Worm (Caenorhabditis elegans) whole organism, L1 larva: ENCODE data around the gene W08E12.5.
A peak's percentile ranks its signal among the peaks of the same experiment; 100 is the strongest.

Source experiments
- C04F5.9 ChIP-seq: sonication (generic microtip); optimal IDR thresholded peaks from 2 replicates; lab custom pipeline; 2016; ENCODE audit warnings: missing genetic modification characterization, missing compliant biosample characterization
- C34B4.2 ChIP-seq: sonication (generic microtip); optimal IDR thresholded peaks from 2 replicates; lab custom pipeline; 2017; ENCODE audit warnings: mild to moderate bottlenecking, missing genetic modification characterization, missing compliant biosample characterization
- Y116A8C.19 ChIP-seq: sonication (generic microtip); optimal IDR thresholded peaks from 2 replicates; lab custom pipeline; 2016; ENCODE audit warnings: missing compliant biosample characterization, missing genetic modification characterization, borderline replicate concordance
- aha-1 ChIP-seq: fragments of 150-350 bp; optimal IDR thresholded peaks from 2 replicates; lab custom pipeline; 2014; ENCODE audit warnings: missing biosample characterization, missing genetic modification characterization
- alr-1 ChIP-seq: fragments of 200-800 bp; sonication (Bioruptor generic); optimal IDR thresholded peaks from 2 replicates; lab custom pipeline; 2018; ENCODE audit warnings: borderline replicate concordance, mild to moderate bottlenecking, missing genetic modification characterization, missing compliant biosample characterization
- aly-2 ChIP-seq: fragments of 150-350 bp; optimal IDR thresholded peaks from 2 replicates; lab custom pipeline; 2014; ENCODE audit warnings: missing biosample characterization, missing genetic modification characterization
- ama-1 ChIP-seq: fragments of 150-350 bp; optimal IDR thresholded peaks from 2 replicates; lab custom pipeline; 2014
- blmp-1 ChIP-seq: fragments of 150-350 bp; optimal IDR thresholded peaks from 2 replicates; lab custom pipeline; 2014; ENCODE audit warnings: missing biosample characterization, missing genetic modification characterization
- ceh-63 ChIP-seq: fragments of 200-800 bp; sonication (Bioruptor generic); optimal IDR thresholded peaks from 2 replicates; lab custom pipeline; 2018; ENCODE audit warnings: mild to moderate bottlenecking, missing genetic modification characterization, missing compliant biosample characterization
- ceh-8 ChIP-seq: fragments of 200-800 bp; sonication (Bioruptor generic); optimal IDR thresholded peaks from 2 replicates; lab custom pipeline; 2018; ENCODE audit warnings: mild to moderate bottlenecking, missing genetic modification characterization, moderate library complexity, missing compliant biosample characterization
- ceh-82 ChIP-seq, 3 experiments: fragments of 150-350 bp in 1 of 3; sonication (generic microtip) in 2 of 3; optimal IDR thresholded peaks; 2 replicates each; lab custom pipeline; 2014 to 2017; ENCODE audit warnings: missing biosample characterization in 3 of 3, missing genetic modification characterization in 3 of 3
- ceh-88 ChIP-seq: fragments of 200-800 bp; sonication (Bioruptor generic); IDR thresholded peaks from 2 replicates; pipeline ENCODE4 v1.3.6; 2022; ENCODE audit warnings: missing genetic modification characterization, missing compliant biosample characterization
- ces-1 ChIP-seq: fragments of 150-350 bp; optimal IDR thresholded peaks from 2 replicates; lab custom pipeline; 2014; ENCODE audit warnings: missing biosample characterization, missing genetic modification reagents, missing genetic modification characterization
- dsc-1 ChIP-seq: sonication (generic microtip); optimal IDR thresholded peaks from 2 replicates; lab custom pipeline; 2016; ENCODE audit warnings: mild to moderate bottlenecking, missing genetic modification characterization, missing compliant biosample characterization
- efl-1 ChIP-seq, 4 experiments: fragments of 150-350 bp; optimal IDR thresholded peaks in 3 of 4; peaks in 1 of 4; 1 replicate in 1 of 4; 2 replicates in 3 of 4; lab custom pipeline; 2014; ENCODE audit warnings: missing biosample characterization in 2 of 4, missing genetic modification characterization in 2 of 4, missing genetic modification reagents in 2 of 4
- efl-3 ChIP-seq: fragments of 200-800 bp; sonication (Bioruptor generic); optimal IDR thresholded peaks from 2 replicates; lab custom pipeline; 2018; ENCODE audit warnings: mild to moderate bottlenecking, missing genetic modification characterization, missing compliant biosample characterization
- egl-13 ChIP-seq: sonication (generic microtip); optimal IDR thresholded peaks from 2 replicates; lab custom pipeline; 2016; ENCODE audit warnings: missing genotype, missing genetic modification reagents, missing genetic modification characterization, missing compliant biosample characterization
- egl-27 ChIP-seq, 2 experiments: fragments of 150-350 bp in 1 of 2; sonication (generic microtip); optimal IDR thresholded peaks; 3 replicates each; lab custom pipeline; 2017 to 2018; ENCODE audit warnings: missing biosample characterization in 2 of 2, missing genetic modification characterization in 2 of 2, missing genetic modification reagents in 2 of 2
- elt-2 ChIP-seq: sonication (generic microtip); optimal IDR thresholded peaks from 2 replicates; lab custom pipeline; 2016; ENCODE audit warnings: missing genetic modification characterization, mild to moderate bottlenecking, inconsistent platforms, missing compliant biosample characterization, missing genetic modification reagents
- ets-5 ChIP-seq: fragments of 200-800 bp; sonication (Bioruptor generic); IDR thresholded peaks from 2 replicates; pipeline ENCODE4 v1.3.6; 2022; ENCODE audit warnings: missing genetic modification characterization, missing compliant biosample characterization
- fkh-10 ChIP-seq: sonication (generic microtip); optimal IDR thresholded peaks from 2 replicates; lab custom pipeline; 2017; ENCODE audit warnings: missing biosample characterization, missing genetic modification reagents, missing genetic modification characterization
- fos-1 ChIP-seq: fragments of 150-350 bp; optimal IDR thresholded peaks from 2 replicates; lab custom pipeline; 2014; ENCODE audit warnings: missing biosample characterization, missing genetic modification characterization
- grh-1 ChIP-seq: fragments of 200-800 bp; sonication (Bioruptor generic); IDR thresholded peaks from 2 replicates; pipeline ENCODE4 v1.3.6; 2022; ENCODE audit warnings: missing genetic modification reagents, missing genetic modification characterization, missing compliant biosample characterization
- hlh-17 ChIP-seq: fragments of 200-800 bp; sonication (Bioruptor generic); optimal IDR thresholded peaks from 2 replicates; lab custom pipeline; 2018; ENCODE audit warnings: missing genetic modification characterization, mild to moderate bottlenecking, missing compliant biosample characterization, moderate library complexity, borderline replicate concordance
- hlh-4 ChIP-seq: sonication (generic microtip); optimal IDR thresholded peaks from 2 replicates; lab custom pipeline; 2016; ENCODE audit warnings: mild to moderate bottlenecking, missing genetic modification characterization, missing compliant biosample characterization
- irx-1 ChIP-seq: sonication (generic microtip); optimal IDR thresholded peaks from 2 replicates; lab custom pipeline; 2016; ENCODE audit warnings: missing genetic modification characterization, missing compliant biosample characterization
- lin-13 ChIP-seq: fragments of 150-350 bp; optimal IDR thresholded peaks from 2 replicates; lab custom pipeline; 2014; ENCODE audit warnings: missing biosample characterization, missing genetic modification reagents, missing genetic modification characterization
- lin-15B ChIP-seq: fragments of 150-350 bp; sonication (generic microtip); optimal IDR thresholded peaks from 3 replicates; lab custom pipeline; 2014; ENCODE audit warnings: missing biosample characterization, missing genetic modification characterization
- lin-35 ChIP-seq, 2 experiments: fragments of 150-350 bp; optimal IDR thresholded peaks; 2 replicates each; lab custom pipeline; 2014; ENCODE audit warnings: missing biosample characterization in 2 of 2, missing genetic modification characterization in 2 of 2, missing genetic modification reagents in 2 of 2
- lir-3 ChIP-seq: sonication (generic microtip); optimal IDR thresholded peaks from 2 replicates; lab custom pipeline; 2016; ENCODE audit warnings: mild to moderate bottlenecking, missing genetic modification characterization, moderate library complexity, missing compliant biosample characterization; ENCODE audit not compliant: poor library complexity
- mab-9 ChIP-seq: fragments of 200-800 bp; sonication (Bioruptor generic); IDR thresholded peaks from 2 replicates; pipeline ENCODE4 v1.3.6; 2022; ENCODE audit warnings: missing genetic modification reagents, missing genetic modification characterization, missing compliant biosample characterization
- mdl-1 ChIP-seq, 2 experiments: fragments of 150-350 bp; optimal IDR thresholded peaks; 2 replicates each; lab custom pipeline; 2014 to 2017; ENCODE audit warnings: missing biosample characterization in 2 of 2, missing genetic modification characterization in 2 of 2, inconsistent platforms in 1 of 2
- mef-2 ChIP-seq: fragments of 150-350 bp; optimal IDR thresholded peaks from 2 replicates; lab custom pipeline; 2014; ENCODE audit warnings: missing biosample characterization, missing genetic modification characterization
- nhr-20 ChIP-seq: sonication (generic microtip); optimal IDR thresholded peaks from 2 replicates; lab custom pipeline; 2016; ENCODE audit warnings: mild to moderate bottlenecking, missing genetic modification characterization, missing compliant biosample characterization
- nhr-47 ChIP-seq: sonication (generic microtip); optimal IDR thresholded peaks from 2 replicates; lab custom pipeline; 2016; ENCODE audit warnings: mild to moderate bottlenecking, missing genetic modification characterization, moderate library complexity, missing compliant biosample characterization
- nhr-76 ChIP-seq: sonication (generic microtip); optimal IDR thresholded peaks from 2 replicates; lab custom pipeline; 2017; ENCODE audit warnings: missing biosample characterization, missing genetic modification characterization
- nhr-84 ChIP-seq: sonication (generic microtip); optimal IDR thresholded peaks from 2 replicates; lab custom pipeline; 2017; ENCODE audit warnings: missing biosample characterization, missing genetic modification characterization
- nhr-85 ChIP-seq: sonication (generic microtip); peaks from one replicate; lab custom pipeline; 2016; ENCODE audit warnings: missing genetic modification characterization, inconsistent platforms, missing compliant biosample characterization
- nhr-90 ChIP-seq: sonication (generic microtip); optimal IDR thresholded peaks from 2 replicates; lab custom pipeline; 2016; ENCODE audit warnings: mild to moderate bottlenecking, missing genetic modification characterization, missing compliant biosample characterization; ENCODE audit not compliant: poor library complexity
- pqm-1 ChIP-seq: sonication (generic microtip); optimal IDR thresholded peaks from 3 replicates; lab custom pipeline; 2017; ENCODE audit warnings: missing biosample characterization, missing genetic modification characterization
- rnt-1 ChIP-seq: sonication (generic microtip); optimal IDR thresholded peaks from 2 replicates; lab custom pipeline; 2016; ENCODE audit warnings: mild to moderate bottlenecking, missing genetic modification characterization, moderate library complexity, missing compliant biosample characterization
- snpc-4 ChIP-seq: fragments of 150-350 bp; optimal IDR thresholded peaks from 2 replicates; lab custom pipeline; 2014; ENCODE audit warnings: missing biosample characterization, missing genetic modification characterization
- sup-37 ChIP-seq: fragments of 200-800 bp; sonication (Bioruptor generic); optimal IDR thresholded peaks from 2 replicates; lab custom pipeline; 2018; ENCODE audit warnings: mild to moderate bottlenecking, missing genetic modification characterization, missing compliant biosample characterization
- tbx-2 ChIP-seq: sonication (generic microtip); optimal IDR thresholded peaks from 2 replicates; lab custom pipeline; 2016; ENCODE audit warnings: missing genetic modification characterization, missing compliant biosample characterization
- tlp-1 ChIP-seq: fragments of 150-350 bp; optimal IDR thresholded peaks from 2 replicates; lab custom pipeline; 2014; ENCODE audit warnings: missing biosample characterization, missing genetic modification characterization
- unc-98 ChIP-seq: fragments of 200-800 bp; sonication (Bioruptor generic); IDR thresholded peaks from 2 replicates; pipeline ENCODE4 v1.3.6; 2022; ENCODE audit warnings: missing genetic modification characterization, missing compliant biosample characterization
- vab-15 ChIP-seq: sonication (generic microtip); optimal IDR thresholded peaks from 2 replicates; lab custom pipeline; 2017; ENCODE audit warnings: missing genotype, mild to moderate bottlenecking, missing genetic modification characterization, missing compliant biosample characterization
- xbp-1 ChIP-seq: sonication (generic microtip); optimal IDR thresholded peaks from 2 replicates; lab custom pipeline; 2016; ENCODE audit warnings: missing genetic modification characterization, missing compliant biosample characterization
- zip-4 ChIP-seq: fragments of 200-800 bp; sonication (Bioruptor generic); optimal IDR thresholded peaks from 2 replicates; lab custom pipeline; 2018; ENCODE audit warnings: mild to moderate bottlenecking, missing genetic modification characterization, moderate library complexity, missing compliant biosample characterization
- ztf-11 ChIP-seq, 2 experiments: sonication (generic microtip); optimal IDR thresholded peaks; 2 replicates each; lab custom pipeline; 2016 to 2017; ENCODE audit warnings: missing genetic modification characterization in 2 of 2, missing biosample characterization in 1 of 2, missing compliant biosample characterization in 1 of 2
- ztf-4 ChIP-seq: fragments of 150-350 bp; optimal IDR thresholded peaks from 2 replicates; lab custom pipeline; 2014; ENCODE audit warnings: missing biosample characterization, missing genetic modification characterization

The W08E12.5 gene

DNA sequence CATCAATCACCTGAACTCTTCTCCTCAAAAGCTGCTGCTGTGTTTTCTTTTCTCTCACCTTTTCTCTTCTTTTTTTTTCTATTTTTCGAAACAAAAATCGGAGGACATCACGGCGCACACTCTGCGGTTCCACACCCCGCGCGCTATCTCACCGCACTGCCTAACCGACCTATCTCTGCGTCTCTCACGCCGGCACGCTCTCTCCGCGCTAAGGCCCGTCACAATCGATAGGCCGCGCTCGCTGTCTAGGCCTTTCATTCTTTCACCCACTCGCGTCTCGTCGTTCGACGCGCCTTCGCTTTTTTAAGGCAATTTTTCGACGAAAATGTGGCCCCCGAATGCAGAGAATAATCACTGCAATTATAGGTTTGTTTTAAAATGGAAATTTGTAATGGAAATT lies 10.7 kb downstream of the W08E12.5 start, which contains the start of gene zip-11 (continued):
- TF ChIP-seq mdl-1 (tag; optimal IDR thresholded peaks at IDR 0.05; lab: Kevin White, UChicago) (peak in 1 of 2 experiments; percentile 17), hlh-4 (no peak), fos-1 (tag; lab: Kevin White, UChicago) (peak; percentile 2), xbp-1 (peak; percentile 50), zip-4 (GFP tag; lab: Kevin White, UChicago) (no peak), blmp-1 (peak; percentile 68), nhr-85 (tag; lab: Kevin White, UChicago) (peak; percentile 62), nhr-20 (tag; lab: Kevin White, UChicago) (peak; percentile 75), Y116A8C.19 (tag; lab: Kevin White, UChicago) (no peak), irx-1 (peak; percentile 33), fkh-10 (GFP tag; lab: Kevin White, UChicago) (no peak), efl-1 (optimal IDR thresholded peaks at IDR 0.05; lab: Kevin White, UChicago) (peak; percentile 69 to 79), efl-1 (GFP tag; optimal IDR thresholded peaks at IDR 0.05 in 1 of 2; lab: Kevin White, UChicago) (peak; percentile 59 to 96), vab-15 (no peak), nhr-47 (tag; lab: Kevin White, UChicago) (peak; percentile 76), rnt-1 (tag; lab: Kevin White, UChicago) (peak; percentile 91), ztf-4 (tag; lab: Kevin White, UChicago) (no peak), tlp-1 (tag; lab: Kevin White, UChicago) (no peak), egl-13 (tag; lab: Kevin White, UChicago) (no peak), aha-1 (no peak), aly-2 (tag; lab: Kevin White, UChicago) (no peak), nhr-84 (tag; lab: Kevin White, UChicago) (no peak), ets-5 (no peak), nhr-90 (tag; lab: Kevin White, UChicago) (peak; percentile 69), unc-98 (peak; percentile 28; the same call in 1 of the 2 replicates), lir-3 (tag; lab: Kevin White, UChicago) (no peak), egl-27 (tag; optimal IDR thresholded peaks at IDR 0.05; lab: Kevin White, UChicago) (no peak), mef-2 (tag; lab: Kevin White, UChicago) (no peak), snpc-4 (tag; lab: Kevin White, UChicago) (peak; percentile 10), ceh-82 (tag; optimal IDR thresholded peaks at IDR 0.05; lab: Kevin White, UChicago) (peak; percentile 36 to 65 (median 63)), pqm-1 (tag; lab: Kevin White, UChicago) (no peak), efl-3 (GFP tag; lab: Kevin White, UChicago) (no peak), elt-2 (tag; lab: Kevin White, UChicago) (no peak), lin-13 (GFP tag; lab: Kevin White, UChicago) (no peak), ama-1 (no peak), lin-35 (GFP tag; optimal IDR thresholded peaks at IDR 0.05; lab: Kevin White, UChicago) (peak; percentile 35 to 47), ces-1 (GFP tag; lab: Kevin White, UChicago) (no peak), mab-9 (GFP tag; lab: Robert Waterston, UW) (no peak), grh-1 (GFP tag; lab: Robert Waterston, UW) (peak; percentile 62), ceh-63 (no peak), C34B4.2 (no peak), ztf-11 (tag; optimal IDR thresholded peaks at IDR 0.05; lab: Kevin White, UChicago) (peak in 1 of 2 experiments; percentile 45), nhr-76 (tag; lab: Kevin White, UChicago) (no peak), ceh-8 (GFP tag; lab: Kevin White, UChicago) (no peak), sup-37 (GFP tag; lab: Kevin White, UChicago) (peak; percentile 41), lin-15B (tag; lab: Kevin White, UChicago) (no peak), ceh-88 (GFP tag; lab: Robert Waterston, UW) (no peak), tbx-2 (tag; lab: Kevin White, UChicago) (peak; percentile 72), dsc-1 (tag; lab: Kevin White, UChicago) (peak; percentile 29), alr-1 (tag; lab: Kevin White, UChicago) (no peak), C04F5.9 (peak; percentile 8), hlh-17 (GFP tag; lab: Kevin White, UChicago) (no peak)
